Worm (Caenorhabditis elegans) whole organism, dauer: Measurements from ENCODE around the gene T14G12.12.

Source experiments
- unc-62 ChIP-seq: sonication (generic microtip); optimal IDR thresholded peaks from 2 replicates; lab custom pipeline; 2017; ENCODE audit warnings: missing biosample characterization, missing genetic modification reagents, missing genetic modification characterization

Gene T14G12.12

ce11 chrX:3772405-3772804 lies 14.1 kb upstream of the T14G12.12 start, which contains the start of gene F47B7.2:
F47B7.2 (plus strand) TSS chrX:3772762.
- no peak for TF ChIP-seq unc-62 (GFP tag; lab: Kevin White, UChicago)

ce11 chrX:3768717-3769116 lies 10.4 kb upstream of the T14G12.12 start, which contains the start of gene F47B7.5:
F47B7.5 (minus strand) TSS chrX:3768817.
- no peak for TF ChIP-seq unc-62 (GFP tag; lab: Kevin White, UChicago)

ce11 chrX:3766552-3766951 lies 8.3 kb upstream of the T14G12.12 start, which contains the start of gene F47B7.4:
F47B7.4 (minus strand) TSS chrX:3766652.
- TF ChIP-seq unc-62 (GFP tag; lab: Kevin White, UChicago): no peak

ce11 chrX:3764295-3764694 lies 6.0 kb upstream of the T14G12.12 start, which contains the start of gene F47B7.3:
F47B7.3 (minus strand) TSS chrX:3764395.
- TF ChIP-seq unc-62 (GFP tag; lab: Kevin White, UChicago): no peak

- TF ChIP-seq unc-62 (GFP tag; lab: Kevin White, UChicago): no peak
These were observed 4.1 kb upstream of the T14G12.12 start, which contains the start of gene T14G12.11 for ce11 chrX:3762410-3762809. T14G12.11 (minus strand) TSS chrX:3762547.

ce11 chrX:3759820-3760219 lies 1.5 kb upstream of the T14G12.12 start:
- TF ChIP-seq unc-62 (GFP tag; lab: Kevin White, UChicago): no peak

- TF ChIP-seq unc-62 (GFP tag; lab: Kevin White, UChicago): no peak
These were observed 1.0 kb upstream of the T14G12.12 start, which contains the start of gene T14G12.6 for ce11 chrX:3759345-3759744. T14G12.6 (minus strand) TSS chrX:3759445.

ce11 chrX:3756238-3756637 lies 2.1 kb downstream of the T14G12.12 start:
- TF ChIP-seq unc-62 (GFP tag; lab: Kevin White, UChicago): no peak

- no peak for TF ChIP-seq unc-62 (GFP tag; lab: Kevin White, UChicago)
These were observed 2.5 kb downstream of the T14G12.12 start for ce11 chrX:3755753-3756152.

ce11 chrX:3752443-3752842 lies 5.9 kb downstream of the T14G12.12 start:
- TF ChIP-seq unc-62 (GFP tag; lab: Kevin White, UChicago): no peak

ce11 chrX:3751370-3751769 lies 6.9 kb downstream of the T14G12.12 start:
- TF ChIP-seq unc-62 (GFP tag; lab: Kevin White, UChicago): no peak

ce11 chrX:3743190-3743589 lies 15.1 kb downstream of the T14G12.12 start:
- no peak for TF ChIP-seq unc-62 (GFP tag; lab: Kevin White, UChicago)

ce11 chrX:3742223-3742622 lies 16.1 kb downstream of the T14G12.12 start, which contains the start of gene fkh-2:
fkh-2 (minus strand) TSS chrX:3742323.
- TF ChIP-seq unc-62 (GFP tag; lab: Kevin White, UChicago): no peak

- TF ChIP-seq unc-62 (GFP tag; lab: Kevin White, UChicago): no peak
These were observed 19.7 kb downstream of the T14G12.12 start for ce11 chrX:3738617-3739016.

ce11 chrX:3733732-3734131 lies 24.6 kb downstream of the T14G12.12 start, which contains the start of gene tag-18:
tag-18 (minus strand) TSS chrX:3734036.
- no peak for TF ChIP-seq unc-62 (GFP tag; lab: Kevin White, UChicago)

- TF ChIP-seq unc-62 (GFP tag; lab: Kevin White, UChicago): no peak
These were observed 25.0 kb downstream of the T14G12.12 start for ce11 chrX:3733321-3733720.

ce11 chrX:3728970-3729369 lies 29.3 kb downstream of the T14G12.12 start, which contains the start of gene aex-4:
aex-4 (plus strand) TSS chrX:3729281.
- no peak for TF ChIP-seq unc-62 (GFP tag; lab: Kevin White, UChicago)
